Worm (Caenorhabditis elegans) whole organism, L1 larva: Measurements from ENCODE around the gene scc-1.
A peak's percentile ranks its signal among the peaks of the same experiment; 100 is the strongest.

Experiments
- C16A3.4 ChIP-seq: fragments of 150-350 bp; optimal IDR thresholded peaks from 2 replicates; lab custom pipeline; 2014; ENCODE audit warnings: missing biosample characterization, missing genetic modification characterization
- C34B4.2 ChIP-seq: sonication (generic microtip); optimal IDR thresholded peaks from 2 replicates; lab custom pipeline; 2017; ENCODE audit warnings: mild to moderate bottlenecking, missing genetic modification characterization, missing compliant biosample characterization
- F16B12.6 ChIP-seq: fragments of 150-350 bp; optimal IDR thresholded peaks from 2 replicates; lab custom pipeline; 2014; ENCODE audit warnings: missing biosample characterization, missing genetic modification characterization
- Y116A8C.19 ChIP-seq: sonication (generic microtip); optimal IDR thresholded peaks from 2 replicates; lab custom pipeline; 2016; ENCODE audit warnings: missing compliant biosample characterization, missing genetic modification characterization, borderline replicate concordance
- aly-2 ChIP-seq: fragments of 150-350 bp; optimal IDR thresholded peaks from 2 replicates; lab custom pipeline; 2014; ENCODE audit warnings: missing biosample characterization, missing genetic modification characterization
- ceh-82 ChIP-seq, 3 experiments: fragments of 150-350 bp in 1 of 3; sonication (generic microtip) in 2 of 3; optimal IDR thresholded peaks; 2 replicates each; lab custom pipeline; 2014 to 2017; ENCODE audit warnings: missing biosample characterization in 3 of 3, missing genetic modification characterization in 3 of 3
- ceh-90 ChIP-seq: sonication (generic microtip); optimal IDR thresholded peaks from 2 replicates; lab custom pipeline; 2016; ENCODE audit warnings: missing genetic modification characterization, missing compliant biosample characterization
- ces-1 ChIP-seq: fragments of 150-350 bp; optimal IDR thresholded peaks from 2 replicates; lab custom pipeline; 2014; ENCODE audit warnings: missing biosample characterization, missing genetic modification reagents, missing genetic modification characterization
- dpl-1 ChIP-seq, 3 experiments: fragments of 150-350 bp in 2 of 3; sonication (generic microtip) in 1 of 3; optimal IDR thresholded peaks; 2 replicates each; lab custom pipeline; 2014 to 2017; ENCODE audit warnings: missing biosample characterization in 3 of 3, missing genetic modification characterization in 3 of 3, missing genetic modification reagents in 3 of 3
- efl-1 ChIP-seq, 4 experiments: fragments of 150-350 bp; optimal IDR thresholded peaks in 3 of 4; peaks in 1 of 4; 1 replicate in 1 of 4; 2 replicates in 3 of 4; lab custom pipeline; 2014; ENCODE audit warnings: missing biosample characterization in 2 of 4, missing genetic modification characterization in 2 of 4, missing genetic modification reagents in 2 of 4
- efl-3 ChIP-seq: fragments of 200-800 bp; sonication (Bioruptor generic); optimal IDR thresholded peaks from 2 replicates; lab custom pipeline; 2018; ENCODE audit warnings: mild to moderate bottlenecking, missing genetic modification characterization, missing compliant biosample characterization
- egl-13 ChIP-seq: sonication (generic microtip); optimal IDR thresholded peaks from 2 replicates; lab custom pipeline; 2016; ENCODE audit warnings: missing genotype, missing genetic modification reagents, missing genetic modification characterization, missing compliant biosample characterization
- egl-27 ChIP-seq, 2 experiments: fragments of 150-350 bp in 1 of 2; sonication (generic microtip); optimal IDR thresholded peaks; 3 replicates each; lab custom pipeline; 2017 to 2018; ENCODE audit warnings: missing biosample characterization in 2 of 2, missing genetic modification characterization in 2 of 2, missing genetic modification reagents in 2 of 2
- elt-3 ChIP-seq, 6 experiments: fragments of 150-350 bp in 1 of 6; sonication (generic microtip); optimal IDR thresholded peaks; 2 replicates each; lab custom pipeline; 2017 to 2018; ENCODE audit warnings: missing biosample characterization in 6 of 6, missing genetic modification characterization in 6 of 6, inconsistent platforms in 1 of 6
- ets-5 ChIP-seq: fragments of 200-800 bp; sonication (Bioruptor generic); IDR thresholded peaks from 2 replicates; pipeline ENCODE4 v1.3.6; 2022; ENCODE audit warnings: missing genetic modification characterization, missing compliant biosample characterization
- fkh-10 ChIP-seq: sonication (generic microtip); optimal IDR thresholded peaks from 2 replicates; lab custom pipeline; 2017; ENCODE audit warnings: missing biosample characterization, missing genetic modification reagents, missing genetic modification characterization
- fkh-4 ChIP-seq: sonication (generic microtip); optimal IDR thresholded peaks from 2 replicates; lab custom pipeline; 2016; ENCODE audit warnings: missing compliant biosample characterization, missing genetic modification characterization, borderline replicate concordance
- fkh-8 ChIP-seq: sonication (generic microtip); optimal IDR thresholded peaks from 2 replicates; lab custom pipeline; 2016; ENCODE audit warnings: mild to moderate bottlenecking, missing genetic modification characterization, missing compliant biosample characterization
- fos-1 ChIP-seq: fragments of 150-350 bp; optimal IDR thresholded peaks from 2 replicates; lab custom pipeline; 2014; ENCODE audit warnings: missing biosample characterization, missing genetic modification characterization
- grh-1 ChIP-seq: fragments of 200-800 bp; sonication (Bioruptor generic); IDR thresholded peaks from 2 replicates; pipeline ENCODE4 v1.3.6; 2022; ENCODE audit warnings: missing genetic modification reagents, missing genetic modification characterization, missing compliant biosample characterization
- hlh-17 ChIP-seq: fragments of 200-800 bp; sonication (Bioruptor generic); optimal IDR thresholded peaks from 2 replicates; lab custom pipeline; 2018; ENCODE audit warnings: missing genetic modification characterization, mild to moderate bottlenecking, missing compliant biosample characterization, moderate library complexity, borderline replicate concordance
- hpl-2 ChIP-seq: fragments of 150-350 bp; optimal IDR thresholded peaks from 2 replicates; lab custom pipeline; 2014; ENCODE audit warnings: missing biosample characterization, missing genetic modification reagents, missing genetic modification characterization
- irx-1 ChIP-seq: sonication (generic microtip); optimal IDR thresholded peaks from 2 replicates; lab custom pipeline; 2016; ENCODE audit warnings: missing genetic modification characterization, missing compliant biosample characterization
- jun-1 ChIP-seq: fragments of 150-350 bp; optimal IDR thresholded peaks from 2 replicates; lab custom pipeline; 2014; ENCODE audit warnings: missing biosample characterization, missing genetic modification reagents, missing genetic modification characterization
- lin-14 ChIP-seq: fragments of 200-800 bp; sonication (Bioruptor generic); optimal IDR thresholded peaks from 2 replicates; lab custom pipeline; 2018; ENCODE audit warnings: mild to moderate bottlenecking, missing genetic modification characterization, moderate library complexity, missing compliant biosample characterization
- lin-39 ChIP-seq: fragments of 150-350 bp; optimal IDR thresholded peaks from 2 replicates; lab custom pipeline; 2014; ENCODE audit warnings: missing biosample characterization, missing genetic modification reagents, missing genetic modification characterization
- mef-2 ChIP-seq: fragments of 150-350 bp; optimal IDR thresholded peaks from 2 replicates; lab custom pipeline; 2014; ENCODE audit warnings: missing biosample characterization, missing genetic modification characterization
- nhr-11 ChIP-seq: fragments of 150-350 bp; optimal IDR thresholded peaks from 2 replicates; lab custom pipeline; 2014; ENCODE audit warnings: missing biosample characterization, missing genetic modification characterization
- nhr-12 ChIP-seq: sonication (generic microtip); optimal IDR thresholded peaks from 2 replicates; lab custom pipeline; 2017; ENCODE audit warnings: missing biosample characterization, missing genetic modification characterization
- nhr-19 ChIP-seq: fragments of 200-800 bp; sonication (Bioruptor generic); conservative IDR thresholded peaks from 2 replicates; pipeline ENCODE4 v1.3.6; 2022; ENCODE audit warnings: missing genetic modification characterization, missing compliant biosample characterization
- nhr-20 ChIP-seq: sonication (generic microtip); optimal IDR thresholded peaks from 2 replicates; lab custom pipeline; 2016; ENCODE audit warnings: mild to moderate bottlenecking, missing genetic modification characterization, missing compliant biosample characterization
- nhr-237 ChIP-seq: fragments of 150-350 bp; optimal IDR thresholded peaks from 2 replicates; lab custom pipeline; 2014; ENCODE audit warnings: missing biosample characterization, missing genetic modification characterization
- nhr-76 ChIP-seq: sonication (generic microtip); optimal IDR thresholded peaks from 2 replicates; lab custom pipeline; 2017; ENCODE audit warnings: missing biosample characterization, missing genetic modification characterization
- nhr-77 ChIP-seq: fragments of 150-350 bp; optimal IDR thresholded peaks from 2 replicates; lab custom pipeline; 2014; ENCODE audit warnings: missing biosample characterization, missing genetic modification characterization
- nhr-84 ChIP-seq: sonication (generic microtip); optimal IDR thresholded peaks from 2 replicates; lab custom pipeline; 2017; ENCODE audit warnings: missing biosample characterization, missing genetic modification characterization
- nhr-85 ChIP-seq: sonication (generic microtip); peaks from one replicate; lab custom pipeline; 2016; ENCODE audit warnings: missing genetic modification characterization, inconsistent platforms, missing compliant biosample characterization
- nhr-90 ChIP-seq: sonication (generic microtip); optimal IDR thresholded peaks from 2 replicates; lab custom pipeline; 2016; ENCODE audit warnings: mild to moderate bottlenecking, missing genetic modification characterization, missing compliant biosample characterization; ENCODE audit not compliant: poor library complexity
- pag-3 ChIP-seq: sonication (generic microtip); optimal IDR thresholded peaks from 2 replicates; lab custom pipeline; 2017; ENCODE audit warnings: missing genetic modification characterization, mild to moderate bottlenecking, missing compliant biosample characterization, antibody characterized with exemption, borderline replicate concordance; ENCODE audit not compliant: insufficient read depth
- snpc-4 ChIP-seq: fragments of 150-350 bp; optimal IDR thresholded peaks from 2 replicates; lab custom pipeline; 2014; ENCODE audit warnings: missing biosample characterization, missing genetic modification characterization
- sox-4 ChIP-seq: sonication (generic microtip); optimal IDR thresholded peaks from 2 replicates; lab custom pipeline; 2016; ENCODE audit warnings: missing genetic modification characterization, missing compliant biosample characterization
- sptf-1 ChIP-seq: fragments of 150-350 bp; optimal IDR thresholded peaks from 2 replicates; lab custom pipeline; 2014; ENCODE audit warnings: missing biosample characterization, missing genetic modification characterization
- sup-37 ChIP-seq: fragments of 200-800 bp; sonication (Bioruptor generic); optimal IDR thresholded peaks from 2 replicates; lab custom pipeline; 2018; ENCODE audit warnings: mild to moderate bottlenecking, missing genetic modification characterization, missing compliant biosample characterization
- swsn-7 ChIP-seq: sonication (generic microtip); optimal IDR thresholded peaks from 2 replicates; lab custom pipeline; 2016; ENCODE audit warnings: missing genetic modification characterization, missing compliant biosample characterization
- tlp-1 ChIP-seq: fragments of 150-350 bp; optimal IDR thresholded peaks from 2 replicates; lab custom pipeline; 2014; ENCODE audit warnings: missing biosample characterization, missing genetic modification characterization
- unc-130 ChIP-seq: fragments of 150-350 bp; optimal IDR thresholded peaks from 2 replicates; lab custom pipeline; 2017; ENCODE audit warnings: missing biosample characterization, missing genetic modification characterization, inconsistent platforms
- unc-62 ChIP-seq: fragments of 150-350 bp; optimal IDR thresholded peaks from 2 replicates; lab custom pipeline; 2014; ENCODE audit warnings: missing biosample characterization, missing genetic modification reagents, missing genetic modification characterization
- unc-86 ChIP-seq: sonication (generic microtip); optimal IDR thresholded peaks from 2 replicates; lab custom pipeline; 2016; ENCODE audit warnings: missing genetic modification characterization, missing compliant biosample characterization
- unc-98 ChIP-seq: fragments of 200-800 bp; sonication (Bioruptor generic); IDR thresholded peaks from 2 replicates; pipeline ENCODE4 v1.3.6; 2022; ENCODE audit warnings: missing genetic modification characterization, missing compliant biosample characterization
- zag-1 ChIP-seq: fragments of 150-350 bp; optimal IDR thresholded peaks from 2 replicates; lab custom pipeline; 2014; ENCODE audit warnings: missing biosample characterization, missing genetic modification characterization
- zip-4 ChIP-seq: fragments of 200-800 bp; sonication (Bioruptor generic); optimal IDR thresholded peaks from 2 replicates; lab custom pipeline; 2018; ENCODE audit warnings: mild to moderate bottlenecking, missing genetic modification characterization, moderate library complexity, missing compliant biosample characterization

scc-1 gene

ce11 chrII:4706359-4706871 lies 7.9 kb downstream of the scc-1 start, which contains the start of the genes F10G7.9 and tsn-1 (continued):
- TF ChIP-seq hlh-17, result no peak
- no peak for TF ChIP-seq ces-1 (GFP tag; lab: Kevin White, UChicago)
- TF ChIP-seq ceh-90 (tag; lab: Kevin White, UChicago), result no peak
- TF ChIP-seq fos-1, result no peak
- TF ChIP-seq egl-27 (tag; optimal IDR thresholded peaks at IDR 0.05; lab: Kevin White, UChicago), result no peak
- no peak for TF ChIP-seq grh-1 (GFP tag; lab: Robert Waterston, UW)
- TF ChIP-seq hpl-2 (GFP tag; lab: Kevin White, UChicago), result no peak
- no peak for TF ChIP-seq lin-39 (tag; lab: Kevin White, UChicago)
- TF ChIP-seq nhr-84, result no peak
- no peak for TF ChIP-seq mef-2 (tag; lab: Kevin White, UChicago)
- no peak for TF ChIP-seq ets-5
- TF ChIP-seq Y116A8C.19 (tag; lab: Kevin White, UChicago), result no peak
- no peak for TF ChIP-seq nhr-76 (tag; lab: Kevin White, UChicago)
- peak; percentile 44; the same call in 1 of the 2 replicates for TF ChIP-seq nhr-19
- no peak for TF ChIP-seq sup-37 (GFP tag; lab: Kevin White, UChicago)
- no peak for TF ChIP-seq nhr-11 (tag; lab: Kevin White, UChicago)
- no peak for TF ChIP-seq unc-62 (GFP tag; lab: Kevin White, UChicago)
- no peak for TF ChIP-seq pag-3 (tag; lab: Kevin White, UChicago)
- TF ChIP-seq F16B12.6 (tag; lab: Kevin White, UChicago), result peak; percentile 41
- peak; percentile 68 for TF ChIP-seq lin-14 (GFP tag; lab: Kevin White, UChicago)
- TF ChIP-seq unc-98, result no peak
- TF ChIP-seq unc-86 (tag; lab: Kevin White, UChicago), result peak; percentile 33
- no peak for TF ChIP-seq sox-4 (tag; lab: Kevin White, UChicago)
- TF ChIP-seq nhr-12 (tag; lab: Kevin White, UChicago), result no peak
- peak; percentile 80 to 87 for TF ChIP-seq efl-1 (optimal IDR thresholded peaks at IDR 0.05; lab: Kevin White, UChicago)
- TF ChIP-seq efl-1 (GFP tag; optimal IDR thresholded peaks at IDR 0.05 in 1 of 2; lab: Kevin White, UChicago), result peak; percentile 70 to 96
- no peak for TF ChIP-seq fkh-8 (tag; lab: Kevin White, UChicago)
- TF ChIP-seq aly-2 (tag; lab: Kevin White, UChicago), result no peak
- TF ChIP-seq elt-3 (tag; optimal IDR thresholded peaks at IDR 0.05; lab: Kevin White, UChicago), result no peak
- peak; percentile 74 for TF ChIP-seq nhr-85
- TF ChIP-seq nhr-237 (tag; lab: Kevin White, UChicago), result no peak
- no peak for TF ChIP-seq efl-3 (GFP tag; lab: Kevin White, UChicago)
- TF ChIP-seq C34B4.2 (tag; lab: Kevin White, UChicago), result no peak
- TF ChIP-seq zip-4, result no peak
- TF ChIP-seq nhr-77, result no peak
- peak; percentile 58 for TF ChIP-seq nhr-20 (tag; lab: Kevin White, UChicago)
- no peak for TF ChIP-seq irx-1 (tag; lab: Kevin White, UChicago)
- no peak for TF ChIP-seq jun-1 (tag; lab: Kevin White, UChicago)
- TF ChIP-seq C16A3.4 (tag; lab: Kevin White, UChicago), result peak; percentile 48
- no peak for TF ChIP-seq fkh-4 (tag; lab: Kevin White, UChicago)
- no peak for TF ChIP-seq fkh-10
- TF ChIP-seq tlp-1, result no peak
- TF ChIP-seq sptf-1 (tag; lab: Kevin White, UChicago), result no peak
- TF ChIP-seq nhr-90 (tag; lab: Kevin White, UChicago), result peak; percentile 2
- TF ChIP-seq snpc-4 (tag; lab: Kevin White, UChicago), result no peak
- TF ChIP-seq egl-13, result no peak
- peak; percentile 57 to 76 (median 72) for TF ChIP-seq dpl-1 (GFP tag; optimal IDR thresholded peaks at IDR 0.05; lab: Kevin White, UChicago)
- TF ChIP-seq ceh-82 (tag; optimal IDR thresholded peaks at IDR 0.05; lab: Kevin White, UChicago), result peak; percentile 21 to 62 (median 38)
- TF ChIP-seq swsn-7 (tag; lab: Kevin White, UChicago), result peak; percentile 47
- TF ChIP-seq zag-1 (tag; lab: Kevin White, UChicago), result no peak
- peak; percentile 32 for TF ChIP-seq unc-130
